Worm (Caenorhabditis elegans) whole organism, dauer: ENCODE results near the gene aqp-3.
"Not testable (repeated sequence)": the region's sequence is repeated elsewhere in the genome, so short reads cannot be mapped to it uniquely, and the experiment has no call there.

Experiments used
- unc-62 ChIP-seq: sonication (generic microtip); optimal IDR thresholded peaks from 2 replicates; lab custom pipeline; 2017; ENCODE audit warnings: missing biosample characterization, missing genetic modification reagents, missing genetic modification characterization

aqp-3 gene

ce11 chrIV:10966359-10966758, at the start of gene aqp-3, which contains the start of gene Y69E1A.8:
Gene aqp-3 (minus strand): TSS chrIV:10966459.
Gene Y69E1A.8 (plus strand): TSS chrIV:10966604.
- TF ChIP-seq unc-62 (GFP tag; lab: Kevin White, UChicago), result no peak

- no peak for TF ChIP-seq unc-62 (GFP tag; lab: Kevin White, UChicago)
Observed at ce11 chrIV:11015881-11016280, 49.6 kb upstream of the aqp-3 start, which contains the start of gene F13H10.3. Gene F13H10.3 (minus strand): TSS chrIV:11015953.

- TF ChIP-seq unc-62 (GFP tag; lab: Kevin White, UChicago), result no peak
Observed at ce11 chrIV:11011920-11012319, 45.7 kb upstream of the aqp-3 start, which contains the start of gene ndx-9. Gene ndx-9 (minus strand): TSS chrIV:11012020.

ce11 chrIV:11009928-11010327, 43.7 kb upstream of the aqp-3 start:
- TF ChIP-seq unc-62 (GFP tag; lab: Kevin White, UChicago), result no peak

- no peak for TF ChIP-seq unc-62 (GFP tag; lab: Kevin White, UChicago)
Observed at ce11 chrIV:11008996-11009395, 42.7 kb upstream of the aqp-3 start, which contains the start of gene F13H10.6. Gene F13H10.6 (plus strand): TSS chrIV:11009296.

ce11 chrIV:11008255-11008654, 42.0 kb upstream of the aqp-3 start:
- TF ChIP-seq unc-62 (GFP tag; lab: Kevin White, UChicago), result no peak

ce11 chrIV:11006868-11007267, 40.6 kb upstream of the aqp-3 start:
- TF ChIP-seq unc-62 (GFP tag; lab: Kevin White, UChicago), result no peak

- no peak for TF ChIP-seq unc-62 (GFP tag; lab: Kevin White, UChicago)
Observed at ce11 chrIV:11006383-11006782, 40.1 kb upstream of the aqp-3 start.

- no peak for TF ChIP-seq unc-62 (GFP tag; lab: Kevin White, UChicago)
Observed at ce11 chrIV:11004273-11004672, 38.0 kb upstream of the aqp-3 start, which contains the start of gene F13H10.1. Gene F13H10.1 (plus strand): TSS chrIV:11004573.

- TF ChIP-seq unc-62 (GFP tag; lab: Kevin White, UChicago), result no peak
Observed at ce11 chrIV:11001614-11002013, 35.4 kb upstream of the aqp-3 start, which contains the start of gene F13H10.9. Gene F13H10.9 (plus strand): TSS chrIV:11001914.

ce11 chrIV:10990699-10991098, 24.4 kb upstream of the aqp-3 start, which contains the start of gene F13H10.5:
Gene F13H10.5 (plus strand): TSS chrIV:10990999.
- no peak for TF ChIP-seq unc-62 (GFP tag; lab: Kevin White, UChicago)

- not testable (repeated sequence) for TF ChIP-seq unc-62 (GFP tag; lab: Kevin White, UChicago)
Observed at ce11 chrIV:10987342-10987945, 21.2 kb upstream of the aqp-3 start, which contains the start of gene Y43E12A.3. Gene Y43E12A.3 (plus strand): TSS chrIV:10987895.

ce11 chrIV:10985568-10986035, 19.3 kb upstream of the aqp-3 start, which contains the start of gene cyb-2.1:
Gene cyb-2.1 (plus strand): TSS chrIV:10985985.
- no peak for TF ChIP-seq unc-62 (GFP tag; lab: Kevin White, UChicago)

ce11 chrIV:10981761-10982160, 15.5 kb upstream of the aqp-3 start, which contains the start of gene Y43E12A.2:
Gene Y43E12A.2 (plus strand): TSS chrIV:10982061.
- TF ChIP-seq unc-62 (GFP tag; lab: Kevin White, UChicago), result no peak

- TF ChIP-seq unc-62 (GFP tag; lab: Kevin White, UChicago), result no peak
Observed at ce11 chrIV:10980628-10981027, 14.4 kb upstream of the aqp-3 start.

ce11 chrIV:10979689-10980088, 13.4 kb upstream of the aqp-3 start:
- no peak for TF ChIP-seq unc-62 (GFP tag; lab: Kevin White, UChicago)

- no peak for TF ChIP-seq unc-62 (GFP tag; lab: Kevin White, UChicago)
Observed at ce11 chrIV:10978641-10979040, 12.4 kb upstream of the aqp-3 start.
